Worm (Caenorhabditis elegans) whole organism, L4 larva: ENCODE measurements around the gene tkr-3.
A peak's percentile ranks its signal among the peaks of the same experiment; 100 is the strongest.

ENCODE experiments used
- F49E8.2 ChIP-seq: sonication (generic microtip); optimal IDR thresholded peaks from 2 replicates; lab custom pipeline; 2016; ENCODE audit warnings: missing compliant biosample characterization, mild to moderate bottlenecking, missing genetic modification characterization, borderline replicate concordance
- T26A8.4 ChIP-seq: fragments of 200-800 bp; sonication (Bioruptor generic); IDR thresholded peaks from 2 replicates; pipeline ENCODE4 v1.3.6; 2022; ENCODE audit warnings: missing genetic modification characterization, missing compliant biosample characterization
- hlh-11 ChIP-seq: fragments of 200-800 bp; sonication (Bioruptor generic); optimal IDR thresholded peaks from 2 replicates; lab custom pipeline; 2018; ENCODE audit warnings: mild to moderate bottlenecking, missing genetic modification characterization, missing compliant biosample characterization
- nhr-48 ChIP-seq: sonication (generic microtip); optimal IDR thresholded peaks from 2 replicates; lab custom pipeline; 2016; ENCODE audit warnings: mild to moderate bottlenecking, missing genetic modification characterization, missing compliant biosample characterization
- snpc-1.2 ChIP-seq: fragments of 200-800 bp; sonication (Bioruptor generic); IDR thresholded peaks from 2 replicates; pipeline ENCODE4 v1.3.6; 2022; ENCODE audit warnings: missing genetic modification reagents, missing genetic modification characterization, missing compliant biosample characterization
- snpc-4 ChIP-seq: fragments of 150-350 bp; optimal IDR thresholded peaks from 2 replicates; lab custom pipeline; 2014; ENCODE audit warnings: missing biosample characterization, missing genetic modification characterization

Gene tkr-3

DNA sequence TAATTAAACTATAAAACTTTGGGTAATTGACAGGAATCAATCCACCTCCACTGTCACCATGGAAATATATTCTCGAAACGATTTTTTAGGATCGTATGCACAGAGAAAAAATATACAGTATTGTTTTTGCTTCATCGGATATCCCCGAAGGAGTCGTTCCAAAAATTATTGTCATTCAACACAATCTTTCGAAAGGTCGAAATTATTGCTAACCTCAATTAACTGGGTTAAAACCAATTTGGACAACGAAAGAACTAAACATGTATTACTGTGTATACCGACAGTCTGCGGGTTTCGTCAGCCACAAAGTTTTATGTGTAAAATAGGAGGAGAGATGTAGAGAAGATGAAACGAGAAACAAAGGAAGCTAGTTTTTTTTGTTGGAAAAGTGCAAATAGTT is 58.6 kb downstream of the tkr-3 start (continued):
- TF ChIP-seq hlh-11 (tag; lab: Kevin White, UChicago) (peak; percentile 5), T26A8.4 (GFP tag; lab: Robert Waterston, UW) (peak; percentile 47), snpc-4 (tag; lab: Kevin White, UChicago) (peak; percentile 80), snpc-1.2 (GFP tag; lab: Robert Waterston, UW) (peak; percentile 97), nhr-48 (tag; lab: Kevin White, UChicago) (no peak), F49E8.2 (tag; lab: Kevin White, UChicago) (peak; percentile 1)
